Worm (Caenorhabditis elegans) whole organism, young adult: ENCODE measurements around the gene F08G5.3.

Experiments used
- ceh-100 ChIP-seq: fragments of 200-800 bp; sonication (Bioruptor generic); IDR thresholded peaks from 2 replicates; pipeline ENCODE4 v1.3.6; 2022; ENCODE audit warnings: missing genetic modification reagents, missing genetic modification characterization, missing compliant biosample characterization
- dpl-1 ChIP-seq: fragments of 150-350 bp; optimal IDR thresholded peaks from 2 replicates; lab custom pipeline; 2014; ENCODE audit warnings: missing biosample characterization, missing genetic modification reagents, missing genetic modification characterization
- ets-4 ChIP-seq: fragments of 200-800 bp; sonication (Bioruptor generic); optimal IDR thresholded peaks from 2 replicates; lab custom pipeline; 2018; ENCODE audit warnings: mild to moderate bottlenecking, missing genetic modification characterization, missing compliant biosample characterization
- hlh-26 ChIP-seq: fragments of 200-800 bp; sonication (Bioruptor generic); conservative IDR thresholded peaks from 2 replicates; pipeline ENCODE4 v1.3.6; 2022; ENCODE audit warnings: missing genetic modification reagents, missing genetic modification characterization, missing compliant biosample characterization
- lag-1 ChIP-seq: fragments of 200-800 bp; sonication (Bioruptor generic); IDR thresholded peaks from 2 replicates; pipeline ENCODE4 v1.3.6; 2022; ENCODE audit warnings: missing genetic modification reagents, missing genetic modification characterization, missing compliant biosample characterization
- lin-35 ChIP-seq, 3 experiments: fragments of 150-350 bp in 2 of 3; sonication (generic microtip) in 1 of 3; optimal IDR thresholded peaks; 2 replicates each; lab custom pipeline; 2014 to 2018; ENCODE audit warnings: missing biosample characterization in 3 of 3, missing genetic modification characterization in 3 of 3, missing genetic modification reagents in 3 of 3
- lir-1 ChIP-seq: fragments of 200-800 bp; sonication (Bioruptor generic); conservative IDR thresholded peaks from 2 replicates; pipeline ENCODE4 v1.3.6; 2022; ENCODE audit warnings: missing genetic modification reagents, missing genetic modification characterization, missing compliant biosample characterization
- nhr-90 ChIP-seq: sonication (generic microtip); optimal IDR thresholded peaks from 2 replicates; lab custom pipeline; 2016; ENCODE audit warnings: missing genotype, mild to moderate bottlenecking, missing genetic modification characterization, missing compliant biosample characterization
- sdz-38 ChIP-seq: sonication (generic microtip); optimal IDR thresholded peaks from 2 replicates; lab custom pipeline; 2016; ENCODE audit warnings: missing genotype, missing genetic modification characterization, missing compliant biosample characterization

DNA sequence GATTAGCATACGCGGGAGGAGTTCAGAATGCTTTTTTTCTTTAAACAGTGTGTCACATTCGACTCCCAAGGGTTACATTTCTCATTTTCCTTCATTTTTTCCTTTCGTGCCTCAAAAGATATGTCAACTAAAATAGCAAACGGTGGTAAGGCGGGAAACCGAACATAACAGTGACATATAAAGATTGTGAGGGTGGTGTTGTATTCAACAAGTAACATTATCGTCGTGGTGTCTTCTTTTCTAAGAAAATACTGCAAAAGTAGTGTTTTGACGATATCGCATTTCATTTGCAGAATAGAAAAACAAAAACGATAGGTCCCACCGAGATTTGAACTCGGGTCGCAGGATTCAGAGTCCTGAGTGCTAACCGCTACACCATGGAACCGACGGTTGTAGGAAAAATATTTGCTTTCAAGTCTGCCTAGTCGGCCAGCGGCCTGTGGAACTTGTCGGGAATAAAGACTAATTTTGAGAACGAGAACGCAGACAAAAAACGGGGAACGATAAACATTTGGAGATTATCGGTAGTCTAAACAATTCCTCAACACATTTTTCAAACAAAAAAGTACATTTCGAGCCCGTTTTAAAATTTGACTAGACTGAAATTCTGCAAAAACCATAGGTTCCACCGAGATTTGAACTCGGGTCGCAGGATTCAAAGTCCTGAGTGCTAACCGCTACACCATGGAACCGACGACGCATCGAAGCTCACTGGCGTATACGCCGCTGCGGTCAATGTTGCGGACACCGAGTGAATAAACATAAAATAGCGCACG lies 569 bp downstream of the F08G5.3 start:
- peak; percentile 17 for TF ChIP-seq nhr-90 (tag; lab: Kevin White, UChicago)
- TF ChIP-seq sdz-38 (tag; lab: Kevin White, UChicago), result no peak
- no peak for TF ChIP-seq ets-4
- TF ChIP-seq dpl-1 (GFP tag; lab: Kevin White, UChicago), result no peak
- TF ChIP-seq lag-1, result no peak
- no peak for TF ChIP-seq lin-35 (GFP tag; optimal IDR thresholded peaks at IDR 0.05; lab: Kevin White, UChicago)
- TF ChIP-seq hlh-26 (GFP tag; lab: Robert Waterston, UW), result no peak
- TF ChIP-seq ceh-100 (GFP tag; lab: Robert Waterston, UW), result no peak
- no peak for TF ChIP-seq lir-1 (GFP tag; lab: Robert Waterston, UW)
